Worm (Caenorhabditis elegans): ENCODE results near the gene Y15E3A.5.

DNA sequence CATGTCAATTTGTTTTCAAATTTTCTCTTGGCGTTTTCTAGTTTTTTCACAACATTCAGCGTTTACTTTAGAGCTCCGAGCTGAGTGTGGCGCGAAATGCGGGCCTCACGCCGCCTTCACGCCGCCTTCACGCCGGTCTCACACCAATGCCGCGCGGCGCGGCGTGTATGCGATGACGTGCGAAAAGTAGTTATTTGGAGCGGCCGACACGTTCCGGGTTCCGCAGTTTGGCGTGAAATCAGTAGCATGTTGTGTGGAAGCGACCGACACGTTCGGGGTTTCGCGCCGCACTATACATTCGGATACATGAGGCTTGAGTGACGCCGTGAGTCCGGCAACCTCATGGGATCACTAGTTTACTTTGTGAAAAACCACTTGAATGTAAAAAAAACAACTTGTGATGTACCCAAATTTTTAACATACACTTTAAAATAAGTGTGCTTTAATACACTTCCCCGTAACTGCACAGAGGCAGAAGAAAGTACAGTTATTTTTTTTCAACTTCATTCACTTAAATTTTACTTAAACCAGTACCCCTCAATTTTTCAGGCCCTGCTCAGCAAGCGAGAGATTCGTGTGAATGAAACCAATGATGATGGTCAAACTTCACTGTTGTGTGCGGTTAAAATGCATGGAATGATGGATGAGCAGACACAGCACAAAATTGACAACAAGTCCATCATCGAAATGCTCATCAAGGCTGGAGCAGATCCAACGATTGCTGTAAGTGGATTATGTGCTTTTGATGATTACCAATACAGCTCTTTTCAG is 22.0 kb downstream of the Y15E3A.5 start:
- no peak for TF ChIP-seq lim-6 (tag; optimal IDR thresholded peaks at IDR 0.05)
- TF ChIP-seq ceh-18 (tag; optimal IDR thresholded peaks at IDR 0.05), result no peak
- no peak for TF ChIP-seq lin-11 (tag; optimal IDR thresholded peaks at IDR 0.05)
- TF ChIP-seq pag-3 (tag; optimal IDR thresholded peaks at IDR 0.05; ENCODE audit: borderline replicate concordance), result no peak
